Fruit fly (Drosophila melanogaster) whole organism, embryonic: ENCODE measurements around the gene CG2021.

Source experiments
- C15 ChIP-seq: fragments of 200-800 bp; sonication (Bioruptor generic); IDR thresholded peaks from 3 replicates; pipeline ENCODE4 v1.3.6; 2022; ENCODE audit warnings: missing biosample characterization, missing genetic modification characterization
- CG1024 ChIP-seq: fragments of 200-800 bp; sonication (Bioruptor generic); IDR thresholded peaks from 2 replicates; pipeline ENCODE4 v1.3.6; 2022; ENCODE audit warnings: missing biosample characterization, missing genetic modification characterization
- CG10462 ChIP-seq: fragments of 200-800 bp; sonication (Bioruptor generic); optimal IDR thresholded peaks from 2 replicates; lab custom pipeline; 2016; ENCODE audit warnings: missing biosample characterization, missing genetic modification characterization
- CG11247 ChIP-seq: fragments of 200-800 bp; sonication (Bioruptor generic); IDR thresholded peaks from 2 replicates; pipeline ENCODE4 v1.3.6; 2022; ENCODE audit warnings: missing biosample characterization, missing genetic modification characterization
- CG13123 ChIP-seq: fragments of 200-800 bp; sonication (Bioruptor generic); optimal IDR thresholded peaks from 2 replicates; lab custom pipeline; 2016; ENCODE audit warnings: missing biosample characterization, missing genetic modification characterization
- CG13424 ChIP-seq: fragments of 200-800 bp; sonication (Bioruptor generic); optimal IDR thresholded peaks from 2 replicates; lab custom pipeline; 2019; ENCODE audit warnings: missing biosample characterization, mild to moderate bottlenecking, missing genetic modification characterization, moderate library complexity
- CG14860 ChIP-seq: fragments of 200-800 bp; sonication (Bioruptor generic); IDR thresholded peaks from 3 replicates; pipeline ENCODE4 v1.3.6; 2022; ENCODE audit warnings: missing biosample characterization, missing genetic modification characterization; ENCODE audit not compliant: partially characterized antibody
- CG15514 ChIP-seq: fragments of 200-800 bp; sonication (Bioruptor generic); optimal IDR thresholded peaks from 3 replicates; lab custom pipeline; 2017; ENCODE audit warnings: missing biosample characterization, missing genetic modification characterization, mild to moderate bottlenecking, moderate library complexity, missing genetic modification reagents
- CG16863 ChIP-seq: fragments of 200-800 bp; sonication (Bioruptor generic); optimal IDR thresholded peaks from 3 replicates; lab custom pipeline; 2016; ENCODE audit warnings: missing biosample characterization, missing genetic modification characterization
- CG2678 ChIP-seq: fragments of 200-800 bp; sonication (Bioruptor generic); optimal IDR thresholded peaks from 3 replicates; lab custom pipeline; 2019; ENCODE audit warnings: missing biosample characterization, mild to moderate bottlenecking, missing genetic modification characterization, moderate library complexity
- CG32772 ChIP-seq: fragments of 200-800 bp; sonication (Bioruptor generic); IDR thresholded peaks from 2 replicates; pipeline ENCODE4 v1.3.6; 2022; ENCODE audit warnings: missing biosample characterization, missing genetic modification characterization
- CG4404 ChIP-seq: fragments of 200-800 bp; sonication (Bioruptor generic); IDR thresholded peaks from 2 replicates; pipeline ENCODE4 v1.3.6; 2022; ENCODE audit warnings: missing biosample characterization, missing genetic modification characterization
- CG4707 ChIP-seq: fragments of 200-800 bp; sonication (Bioruptor generic); optimal IDR thresholded peaks from 2 replicates; lab custom pipeline; 2018; ENCODE audit warnings: missing biosample characterization, mild to moderate bottlenecking, missing genetic modification characterization, moderate library complexity
- CG4820 ChIP-seq: fragments of 200-800 bp; sonication (Bioruptor generic); optimal IDR thresholded peaks from 3 replicates; lab custom pipeline; 2016; ENCODE audit warnings: missing biosample characterization, missing genetic modification characterization
- CG5180 ChIP-seq: fragments of 200-800 bp; sonication (Bioruptor generic); optimal IDR thresholded peaks from 3 replicates; lab custom pipeline; 2017; ENCODE audit warnings: missing biosample characterization, missing genetic modification characterization, mild to moderate bottlenecking, moderate library complexity, missing genetic modification reagents
- CG8089 ChIP-seq: fragments of 200-800 bp; sonication (Bioruptor generic); optimal IDR thresholded peaks from 3 replicates; lab custom pipeline; 2016; ENCODE audit warnings: missing biosample characterization, missing genetic modification characterization
- CG8765 ChIP-seq: fragments of 200-800 bp; sonication (Bioruptor generic); IDR thresholded peaks from 2 replicates; pipeline ENCODE4 v1.3.6; 2022; ENCODE audit warnings: missing biosample characterization, missing genetic modification characterization
- CG9215 ChIP-seq: fragments of 200-800 bp; sonication (Bioruptor generic); IDR thresholded peaks from 2 replicates; pipeline ENCODE4 v1.3.6; 2022; ENCODE audit warnings: missing biosample characterization, missing genetic modification characterization
- CHES-1-like ChIP-seq: fragments of 200-800 bp; sonication (Bioruptor generic); optimal IDR thresholded peaks from 2 replicates; lab custom pipeline; 2016; ENCODE audit warnings: missing biosample characterization, missing genetic modification characterization
- Dll ChIP-seq: fragments of 200-800 bp; sonication (Bioruptor generic); IDR thresholded peaks from 4 replicates; pipeline ENCODE4 v1.3.6; 2022; ENCODE audit warnings: missing biosample characterization, missing genetic modification characterization; ENCODE audit not compliant: partially characterized antibody
- Doc3 ChIP-seq: fragments of 200-800 bp; sonication (Bioruptor generic); IDR thresholded peaks from 3 replicates; pipeline ENCODE4 v1.3.6; 2022; ENCODE audit warnings: missing biosample characterization, missing genetic modification characterization; ENCODE audit not compliant: partially characterized antibody
- Dp ChIP-seq: fragments of 200-800 bp; sonication (Bioruptor generic); optimal IDR thresholded peaks from 2 replicates; lab custom pipeline; 2018; ENCODE audit warnings: missing biosample characterization, mild to moderate bottlenecking, missing genetic modification characterization, moderate library complexity
- Fer1 ChIP-seq: fragments of 200-800 bp; sonication (Bioruptor generic); optimal IDR thresholded peaks from 2 replicates; lab custom pipeline; 2017; ENCODE audit warnings: missing biosample characterization, mild to moderate bottlenecking, missing genetic modification characterization
- Lim3 ChIP-seq: fragments of 200-800 bp; sonication (Bioruptor generic); IDR thresholded peaks from 2 replicates; pipeline ENCODE4 v1.3.6; 2022; ENCODE audit warnings: missing biosample characterization, missing genetic modification characterization
- Myb ChIP-seq: fragments of 200-800 bp; sonication (Bioruptor generic); optimal IDR thresholded peaks from 2 replicates; lab custom pipeline; 2016; ENCODE audit warnings: missing biosample characterization, missing genetic modification characterization
- Nf-YB ChIP-seq: fragments of 200-800 bp; sonication (Bioruptor generic); optimal IDR thresholded peaks from 3 replicates; lab custom pipeline; 2019; ENCODE audit warnings: missing biosample characterization, mild to moderate bottlenecking, missing genetic modification characterization, moderate library complexity
- Ssrp ChIP-seq: fragments of 200-800 bp; sonication (Bioruptor generic); optimal IDR thresholded peaks from 2 replicates; lab custom pipeline; 2018; ENCODE audit warnings: missing biosample characterization, mild to moderate bottlenecking, missing genetic modification characterization, moderate library complexity
- Xrp1 ChIP-seq: fragments of 200-800 bp; sonication (Bioruptor generic); IDR thresholded peaks from 2 replicates; pipeline ENCODE4 v1.3.6; 2022; ENCODE audit warnings: missing biosample characterization, missing genetic modification characterization
- ara ChIP-seq: fragments of 200-800 bp; sonication (Bioruptor generic); IDR thresholded peaks from 2 replicates; pipeline ENCODE4 v1.3.6; 2022; ENCODE audit warnings: missing biosample characterization, missing genetic modification characterization
- ato ChIP-seq: fragments of 200-800 bp; sonication (Bioruptor generic); IDR thresholded peaks from 2 replicates; pipeline ENCODE4 v1.3.6; 2022; ENCODE audit warnings: missing biosample characterization, missing genetic modification characterization; ENCODE audit not compliant: partially characterized antibody
- cg ChIP-seq: fragments of 200-800 bp; sonication (Bioruptor generic); optimal IDR thresholded peaks from 3 replicates; lab custom pipeline; 2019; ENCODE audit warnings: missing biosample characterization, mild to moderate bottlenecking, missing genetic modification characterization, moderate library complexity
- chm ChIP-seq: fragments of 200-800 bp; sonication (Bioruptor generic); IDR thresholded peaks from 2 replicates; pipeline ENCODE4 v1.3.6; 2022; ENCODE audit warnings: missing biosample characterization, missing genetic modification characterization
- crc ChIP-seq: fragments of 200-800 bp; sonication (Bioruptor generic); optimal IDR thresholded peaks from 2 replicates; lab custom pipeline; 2016; ENCODE audit warnings: missing biosample characterization, missing genetic modification characterization
- crol ChIP-seq: fragments of 200-800 bp; sonication (Bioruptor generic); IDR thresholded peaks from 2 replicates; pipeline ENCODE4 v1.3.6; 2022; ENCODE audit warnings: missing biosample characterization, missing genetic modification characterization
- danr ChIP-seq: fragments of 200-800 bp; sonication (Bioruptor generic); IDR thresholded peaks from 2 replicates; pipeline ENCODE4 v1.3.6; 2022; ENCODE audit warnings: missing biosample characterization, missing genetic modification characterization
- disco-r ChIP-seq: fragments of 200-800 bp; sonication (Bioruptor generic); optimal IDR thresholded peaks from 2 replicates; lab custom pipeline; 2016; ENCODE audit warnings: missing biosample characterization, missing genetic modification characterization
- gcm ChIP-seq: fragments of 200-800 bp; sonication (Bioruptor generic); optimal IDR thresholded peaks from 2 replicates; lab custom pipeline; 2019; ENCODE audit warnings: missing biosample characterization, mild to moderate bottlenecking, missing genetic modification characterization, moderate library complexity
- gt ChIP-seq: fragments of 200-800 bp; sonication (Bioruptor generic); IDR thresholded peaks from 2 replicates; pipeline ENCODE4 v1.3.6; 2022; ENCODE audit warnings: missing biosample characterization, missing genetic modification characterization
- hb ChIP-seq: fragments of 200-800 bp; sonication (Bioruptor generic); IDR thresholded peaks from 3 replicates; pipeline ENCODE4 v1.3.6; 2022; ENCODE audit warnings: missing biosample characterization, missing genetic modification characterization; ENCODE audit not compliant: partially characterized antibody
- hbn ChIP-seq: fragments of 200-800 bp; sonication (Bioruptor generic); IDR thresholded peaks from 2 replicates; pipeline ENCODE4 v1.3.6; 2022; ENCODE audit warnings: missing biosample characterization, missing genetic modification characterization; ENCODE audit not compliant: partially characterized antibody
- inv ChIP-seq: fragments of 200-800 bp; sonication (Bioruptor generic); IDR thresholded peaks from 2 replicates; pipeline ENCODE4 v1.3.6; 2022; ENCODE audit warnings: missing biosample characterization, missing genetic modification characterization; ENCODE audit not compliant: partially characterized antibody
- odd ChIP-seq: fragments of 200-800 bp; sonication (Bioruptor generic); optimal IDR thresholded peaks from 2 replicates; lab custom pipeline; 2017; ENCODE audit warnings: missing biosample characterization, mild to moderate bottlenecking, missing genetic modification characterization
- onecut ChIP-seq: fragments of 200-800 bp; sonication (Bioruptor generic); IDR thresholded peaks from 2 replicates; pipeline ENCODE4 v1.3.6; 2022; ENCODE audit warnings: missing biosample characterization, missing genetic modification characterization
- org-1 ChIP-seq: fragments of 200-800 bp; sonication (Bioruptor generic); optimal IDR thresholded peaks from 2 replicates; lab custom pipeline; 2017; ENCODE audit warnings: missing biosample characterization, missing genetic modification characterization
- pho ChIP-seq: fragments of 200-800 bp; sonication (Bioruptor generic); optimal IDR thresholded peaks from 2 replicates; lab custom pipeline; 2016; ENCODE audit warnings: missing biosample characterization, missing genetic modification characterization
- psq ChIP-seq: fragments of 200-800 bp; sonication (Bioruptor generic); optimal IDR thresholded peaks from 2 replicates; lab custom pipeline; 2017; ENCODE audit warnings: missing biosample characterization, missing genetic modification characterization
- seq ChIP-seq: fragments of 200-800 bp; sonication (Bioruptor generic); IDR thresholded peaks from 2 replicates; pipeline ENCODE4 v1.3.6; 2022; ENCODE audit warnings: missing biosample characterization, missing genetic modification characterization
- unpg ChIP-seq: fragments of 200-800 bp; sonication (Bioruptor generic); optimal IDR thresholded peaks from 3 replicates; lab custom pipeline; 2018; ENCODE audit warnings: missing biosample characterization, mild to moderate bottlenecking, missing genetic modification characterization, moderate library complexity
- wdn ChIP-seq: fragments of 200-800 bp; sonication (Bioruptor generic); IDR thresholded peaks from 2 replicates; pipeline ENCODE4 v1.3.6; 2022; ENCODE audit warnings: missing biosample characterization, missing genetic modification characterization
- zen ChIP-seq: fragments of 200-800 bp; sonication (Bioruptor generic); optimal IDR thresholded peaks from 3 replicates; lab custom pipeline; 2018; ENCODE audit warnings: missing biosample characterization, mild to moderate bottlenecking, missing genetic modification characterization, moderate library complexity
- zen2 ChIP-seq: fragments of 200-800 bp; sonication (Bioruptor generic); IDR thresholded peaks from 3 replicates; pipeline ENCODE4 v1.3.6; 2022; ENCODE audit warnings: missing biosample characterization, missing genetic modification characterization; ENCODE audit not compliant: partially characterized antibody

The CG2021 gene

dm6 chr3L:1798649-1799048 lies 21.4 kb upstream of the CG2021 start, which contains the start of gene Patj:
Patj (plus strand) TSS chr3L:1798803.
- TF ChIP-seq chm (no peak), zen2 (GFP tag; lab: Robert Waterston, UW) (peak; percentile 7; the same call in 1 of the 3 replicates), pho (GFP tag; lab: Kevin White, UChicago) (no peak), Dp (GFP tag; lab: Kevin White, UChicago) (peak; percentile 69), Nf-YB (GFP tag; lab: Kevin White, UChicago) (no peak), disco-r (no peak), cg (GFP tag; lab: Kevin White, UChicago) (no peak), CG13424 (no peak), CG4707 (no peak), CG10462 (no peak), CG4404 (GFP tag; lab: Robert Waterston, UW) (no peak), org-1 (GFP tag; lab: Kevin White, UChicago) (no peak), CG13123 (GFP tag; lab: Kevin White, UChicago) (no peak), CG14860 (GFP tag; lab: Robert Waterston, UW) (peak; percentile 40; the same call in 1 of the 3 replicates), CG1024 (GFP tag; lab: Robert Waterston, UW) (no peak), zen (tag; lab: Kevin White, UChicago) (peak; percentile 98), CG4820 (GFP tag; lab: Kevin White, UChicago) (no peak), odd (GFP tag; lab: Kevin White, UChicago) (no peak), seq (GFP tag; lab: Robert Waterston, UW) (no peak), gcm (GFP tag; lab: Kevin White, UChicago) (no peak), CG16863 (GFP tag; lab: Kevin White, UChicago) (no peak), unpg (GFP tag; lab: Kevin White, UChicago) (no peak), onecut (GFP tag; lab: Robert Waterston, UW) (peak; percentile 17; the same call in 1 of the 2 replicates), inv (GFP tag; lab: Robert Waterston, UW) (peak; percentile 35; the same call in 1 of the 2 replicates), CG5180 (no peak), CG2678 (no peak), crol (GFP tag; lab: Robert Waterston, UW) (no peak), CG32772 (GFP tag; lab: Robert Waterston, UW) (no peak), Xrp1 (GFP tag; lab: Robert Waterston, UW) (no peak), crc (GFP tag; lab: Kevin White, UChicago) (no peak), C15 (GFP tag; lab: Robert Waterston, UW) (no peak), Ssrp (no peak), Dll (GFP tag; lab: Robert Waterston, UW) (peak; percentile 52; the same call in 3 of the 4 replicates), CG8089 (no peak), ara (GFP tag; lab: Robert Waterston, UW) (no peak), gt (GFP tag; lab: Robert Waterston, UW) (no peak), ato (GFP tag; lab: Robert Waterston, UW) (no peak), CG9215 (GFP tag; lab: Robert Waterston, UW) (no peak), CG11247 (GFP tag; lab: Robert Waterston, UW) (no peak), CG15514 (GFP tag; lab: Kevin White, UChicago) (peak; percentile 85), psq (GFP tag; lab: Kevin White, UChicago) (no peak), Lim3 (GFP tag; lab: Robert Waterston, UW) (no peak), Doc3 (no peak), hb (GFP tag; lab: Robert Waterston, UW) (no peak), CG8765 (GFP tag; lab: Robert Waterston, UW) (no peak), Myb (peak; percentile 99), wdn (GFP tag; lab: Robert Waterston, UW) (no peak), CHES-1-like (GFP tag; lab: Kevin White, UChicago) (no peak), Fer1 (GFP tag; lab: Kevin White, UChicago) (no peak), danr (GFP tag; lab: Robert Waterston, UW) (no peak), hbn (GFP tag; lab: Robert Waterston, UW) (peak; percentile 37; the same call in 1 of the 2 replicates)
